Worm (Caenorhabditis elegans) whole organism, young adult: ENCODE results near the gene B0252.8.
A peak's percentile ranks its signal among the peaks of the same experiment; 100 is the strongest.

Experiments
- F37B4.10 ChIP-seq: fragments of 200-800 bp; sonication (Bioruptor generic); IDR thresholded peaks from 2 replicates; pipeline ENCODE4 v1.3.6; 2022; ENCODE audit warnings: missing genetic modification characterization, missing compliant biosample characterization
- F55B11.4 ChIP-seq: sonication (generic microtip); optimal IDR thresholded peaks from 2 replicates; lab custom pipeline; 2016; ENCODE audit warnings: missing compliant biosample characterization, missing genetic modification characterization, borderline replicate concordance; ENCODE audit not compliant: insufficient read depth
- F57C9.4 ChIP-seq: sonication (generic microtip); optimal IDR thresholded peaks from 2 replicates; lab custom pipeline; 2017; ENCODE audit warnings: mild to moderate bottlenecking, missing genetic modification characterization, missing compliant biosample characterization
- K11D2.4 ChIP-seq: fragments of 200-800 bp; sonication (Bioruptor generic); IDR thresholded peaks from 2 replicates; pipeline ENCODE4 v1.3.6; 2022; ENCODE audit warnings: missing genetic modification reagents, missing genetic modification characterization, missing compliant biosample characterization
- Y79H2A.3 ChIP-seq: fragments of 200-800 bp; sonication (Bioruptor generic); conservative IDR thresholded peaks from 2 replicates; pipeline ENCODE4 v1.3.6; 2022; ENCODE audit warnings: missing genetic modification reagents, missing genetic modification characterization, missing compliant biosample characterization
- Y95B8A.8 ChIP-seq: fragments of 200-800 bp; sonication (Bioruptor generic); IDR thresholded peaks from 2 replicates; pipeline ENCODE4 v1.3.6; 2022; ENCODE audit warnings: missing genetic modification reagents, missing genetic modification characterization, missing compliant biosample characterization
- akir-1 ChIP-seq: fragments of 200-800 bp; sonication (Bioruptor generic); optimal IDR thresholded peaks from 2 replicates; lab custom pipeline; 2018; ENCODE audit warnings: mild to moderate bottlenecking, missing genetic modification characterization, moderate library complexity, missing compliant biosample characterization
- atf-7 ChIP-seq: sonication (generic microtip); optimal IDR thresholded peaks from 2 replicates; lab custom pipeline; 2017; ENCODE audit warnings: mild to moderate bottlenecking, missing genetic modification characterization, missing compliant biosample characterization
- attf-3 ChIP-seq: fragments of 200-800 bp; sonication (Bioruptor generic); conservative IDR thresholded peaks from 2 replicates; pipeline ENCODE4 v1.3.6; 2022; ENCODE audit warnings: missing genetic modification reagents, missing genetic modification characterization, missing compliant biosample characterization
- attf-5 ChIP-seq: fragments of 200-800 bp; sonication (Bioruptor generic); optimal IDR thresholded peaks from 2 replicates; lab custom pipeline; 2018; ENCODE audit warnings: mild to moderate bottlenecking, missing genetic modification characterization, missing compliant biosample characterization
- ccch-3 ChIP-seq: fragments of 200-800 bp; sonication (Bioruptor generic); optimal IDR thresholded peaks from 2 replicates; lab custom pipeline; 2018; ENCODE audit warnings: mild to moderate bottlenecking, missing genetic modification characterization, missing compliant biosample characterization
- cebp-1 ChIP-seq, 2 experiments: fragments of 200-800 bp in 1 of 2; sonication (Bioruptor generic) in 1 of 2; sonication (generic microtip) in 1 of 2; IDR thresholded peaks in 1 of 2; optimal IDR thresholded peaks in 1 of 2; 2 replicates each; pipeline versions ENCODE4 v1.3.6 to Lab custom; 2017 to 2022; ENCODE audit warnings: missing compliant biosample characterization in 2 of 2, missing genetic modification characterization in 2 of 2, mild to moderate bottlenecking in 1 of 2, missing genetic modification reagents in 1 of 2, moderate library complexity in 1 of 2
- ceh-100 ChIP-seq: fragments of 200-800 bp; sonication (Bioruptor generic); IDR thresholded peaks from 2 replicates; pipeline ENCODE4 v1.3.6; 2022; ENCODE audit warnings: missing genetic modification reagents, missing genetic modification characterization, missing compliant biosample characterization
- ceh-27 ChIP-seq: fragments of 200-800 bp; sonication (Bioruptor generic); optimal IDR thresholded peaks from 2 replicates; lab custom pipeline; 2018; ENCODE audit warnings: mild to moderate bottlenecking, missing genetic modification characterization, moderate library complexity, missing compliant biosample characterization
- ceh-79 ChIP-seq: sonication (generic microtip); optimal IDR thresholded peaks from 2 replicates; lab custom pipeline; 2017; ENCODE audit warnings: mild to moderate bottlenecking, missing genetic modification characterization, missing compliant biosample characterization
- dox-1 ChIP-seq: fragments of 200-800 bp; sonication (Bioruptor generic); IDR thresholded peaks from 2 replicates; pipeline ENCODE4 v1.3.6; 2022; ENCODE audit warnings: missing genetic modification reagents, missing genetic modification characterization, missing compliant biosample characterization
- egrh-3 ChIP-seq: fragments of 200-800 bp; sonication (Bioruptor generic); IDR thresholded peaks from 2 replicates; pipeline ENCODE4 v1.3.6; 2022; ENCODE audit warnings: missing genetic modification reagents, missing genetic modification characterization, missing compliant biosample characterization
- fkh-3 ChIP-seq: sonication (generic microtip); optimal IDR thresholded peaks from 2 replicates; lab custom pipeline; 2016; ENCODE audit warnings: mild to moderate bottlenecking, missing genetic modification characterization, missing compliant biosample characterization
- him-1 ChIP-seq: sonication (generic microtip); optimal IDR thresholded peaks from 2 replicates; lab custom pipeline; 2016; ENCODE audit warnings: missing genotype, missing genetic modification reagents, missing genetic modification characterization, missing compliant biosample characterization
- hmg-1.2 ChIP-seq: fragments of 200-800 bp; sonication (Bioruptor generic); IDR thresholded peaks from 2 replicates; pipeline ENCODE4 v1.3.6; 2022; ENCODE audit warnings: missing genetic modification reagents, missing genetic modification characterization, missing compliant biosample characterization
- hmg-20 ChIP-seq: fragments of 200-800 bp; sonication (Bioruptor generic); IDR thresholded peaks from 2 replicates; pipeline ENCODE4 v1.3.6; 2022; ENCODE audit warnings: missing genetic modification reagents, missing genetic modification characterization, missing compliant biosample characterization
- lag-1 ChIP-seq: fragments of 200-800 bp; sonication (Bioruptor generic); IDR thresholded peaks from 2 replicates; pipeline ENCODE4 v1.3.6; 2022; ENCODE audit warnings: missing genetic modification reagents, missing genetic modification characterization, missing compliant biosample characterization
- lin-26 ChIP-seq: fragments of 200-800 bp; sonication (Bioruptor generic); IDR thresholded peaks from 2 replicates; pipeline ENCODE4 v1.3.6; 2022; ENCODE audit warnings: missing genetic modification reagents, missing genetic modification characterization, missing compliant biosample characterization
- lin-35 ChIP-seq, 3 experiments: fragments of 150-350 bp in 2 of 3; sonication (generic microtip) in 1 of 3; optimal IDR thresholded peaks; 2 replicates each; lab custom pipeline; 2014 to 2018; ENCODE audit warnings: missing biosample characterization in 3 of 3, missing genetic modification characterization in 3 of 3, missing genetic modification reagents in 3 of 3
- lsy-27 ChIP-seq: sonication (generic microtip); optimal IDR thresholded peaks from 2 replicates; lab custom pipeline; 2017; ENCODE audit warnings: missing genetic modification characterization, mild to moderate bottlenecking, missing compliant biosample characterization, antibody characterized with exemption, missing genotype, borderline replicate concordance; ENCODE audit not compliant: insufficient read depth
- nfyb-1 ChIP-seq: fragments of 200-800 bp; sonication (Bioruptor generic); IDR thresholded peaks from 2 replicates; pipeline ENCODE4 v1.3.6; 2022; ENCODE audit warnings: missing genetic modification reagents, missing genetic modification characterization, missing compliant biosample characterization
- nhr-120 ChIP-seq: fragments of 200-800 bp; sonication (Bioruptor generic); IDR thresholded peaks from 2 replicates; pipeline ENCODE4 v1.3.6; 2022; ENCODE audit warnings: missing genetic modification characterization, missing compliant biosample characterization
- nhr-27 ChIP-seq: fragments of 200-800 bp; sonication (Bioruptor generic); optimal IDR thresholded peaks from 2 replicates; lab custom pipeline; 2018; ENCODE audit warnings: mild to moderate bottlenecking, missing genetic modification characterization, moderate library complexity, missing compliant biosample characterization
- nhr-80 ChIP-seq: sonication (generic microtip); optimal IDR thresholded peaks from 2 replicates; lab custom pipeline; 2016; ENCODE audit warnings: missing genetic modification characterization, missing compliant biosample characterization
- nhr-90 ChIP-seq: sonication (generic microtip); optimal IDR thresholded peaks from 2 replicates; lab custom pipeline; 2016; ENCODE audit warnings: missing genotype, mild to moderate bottlenecking, missing genetic modification characterization, missing compliant biosample characterization
- rpc-1 ChIP-seq, 2 experiments: fragments of 150-350 bp in 1 of 2; sonication (generic microtip) in 1 of 2; optimal IDR thresholded peaks; 2 replicates each; lab custom pipeline; 2014 to 2018; ENCODE audit warnings: missing biosample characterization in 1 of 2, missing genetic modification characterization in 1 of 2, missing genetic modification reagents in 1 of 2, missing genotype in 1 of 2
- snpc-1.1 ChIP-seq: sonication (generic microtip); optimal IDR thresholded peaks from 2 replicates; lab custom pipeline; 2017; ENCODE audit warnings: missing genetic modification characterization, mild to moderate bottlenecking, missing compliant biosample characterization, antibody characterized with exemption, moderate library complexity, missing genotype, missing genetic modification reagents; ENCODE audit not compliant: insufficient read depth
- snpc-1.3 ChIP-seq: sonication (generic microtip); optimal IDR thresholded peaks from 2 replicates; lab custom pipeline; 2017; ENCODE audit warnings: missing genetic modification characterization, mild to moderate bottlenecking, missing compliant biosample characterization, antibody characterized with exemption, moderate library complexity, missing genotype, missing genetic modification reagents; ENCODE audit not compliant: insufficient read depth
- snpc-4 ChIP-seq, 5 experiments: fragments of 150-350 bp in 1 of 5; sonication (generic microtip) in 4 of 5; optimal IDR thresholded peaks; 2 replicates each; lab custom pipeline; 2014 to 2018; ENCODE audit warnings: missing genetic modification characterization in 5 of 5, missing biosample characterization in 3 of 5, antibody characterized with exemption in 2 of 5, mild to moderate bottlenecking in 2 of 5, missing compliant biosample characterization in 2 of 5, missing genotype in 2 of 5, moderate library complexity in 2 of 5, missing genetic modification reagents in 1 of 5
- somi-1 ChIP-seq: fragments of 200-800 bp; sonication (Bioruptor generic); optimal IDR thresholded peaks from 2 replicates; lab custom pipeline; 2018; ENCODE audit warnings: mild to moderate bottlenecking, missing genetic modification characterization, missing compliant biosample characterization
- sptf-2 ChIP-seq: fragments of 200-800 bp; sonication (Bioruptor generic); optimal IDR thresholded peaks from 2 replicates; lab custom pipeline; 2018; ENCODE audit warnings: mild to moderate bottlenecking, missing genetic modification characterization, missing compliant biosample characterization
- tbp1 ChIP-seq: fragments of 200-800 bp; sonication (Bioruptor generic); optimal IDR thresholded peaks from 2 replicates; lab custom pipeline; 2018; ENCODE audit warnings: mild to moderate bottlenecking, missing genetic modification characterization, missing compliant biosample characterization
- unc-130 ChIP-seq: sonication (generic microtip); optimal IDR thresholded peaks from 2 replicates; lab custom pipeline; 2016; ENCODE audit warnings: missing genetic modification reagents, missing genetic modification characterization, missing compliant biosample characterization
- zim-3 ChIP-seq: sonication (generic microtip); optimal IDR thresholded peaks from 2 replicates; lab custom pipeline; 2017; ENCODE audit warnings: mild to moderate bottlenecking, missing genetic modification characterization, moderate library complexity, missing compliant biosample characterization
- ztf-18 ChIP-seq: sonication (generic microtip); optimal IDR thresholded peaks from 2 replicates; lab custom pipeline; 2016; ENCODE audit warnings: missing genotype, mild to moderate bottlenecking, missing genetic modification characterization, missing compliant biosample characterization
- ztf-3 ChIP-seq: fragments of 200-800 bp; sonication (Bioruptor generic); optimal IDR thresholded peaks from 2 replicates; lab custom pipeline; 2018; ENCODE audit warnings: mild to moderate bottlenecking, missing genetic modification characterization, missing compliant biosample characterization
- ztf-6 ChIP-seq: fragments of 200-800 bp; sonication (Bioruptor generic); IDR thresholded peaks from 2 replicates; pipeline ENCODE4 v1.3.6; 2022; ENCODE audit warnings: missing genetic modification reagents, missing genetic modification characterization, missing compliant biosample characterization

B0252.8 gene

DNA sequence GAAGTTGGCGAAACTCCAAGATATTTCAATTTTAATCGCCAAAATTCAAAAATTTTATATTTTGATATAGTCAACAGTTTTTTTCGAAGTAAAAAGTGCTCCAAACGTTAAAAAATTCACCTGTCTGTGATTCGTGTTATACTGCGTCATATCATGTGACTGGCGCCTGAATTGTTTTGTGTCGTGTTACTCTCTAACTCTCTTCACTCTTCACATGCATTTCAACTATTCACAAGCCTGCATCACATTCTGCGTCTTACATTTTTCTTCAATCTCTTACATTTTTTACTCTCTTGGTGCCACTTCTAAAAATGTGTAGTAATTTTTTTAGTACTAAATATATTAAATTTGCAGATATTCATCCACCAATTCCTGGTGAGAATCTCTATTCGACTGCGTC, 12.4 kb downstream of the B0252.8 start, which contains the start of gene flcn-1:
Gene flcn-1 (plus strand): TSS at position 348 of the 400 bp plus-strand sequence.
- TF ChIP-seq fkh-3 (tag; lab: Kevin White, UChicago) (no peak), zim-3 (tag; lab: Kevin White, UChicago) (no peak), ztf-6 (GFP tag; lab: Robert Waterston, UW) (no peak), lin-35 (GFP tag; optimal IDR thresholded peaks at IDR 0.05; lab: Kevin White, UChicago) (peak in 1 of 3 experiments; percentile 44), egrh-3 (GFP tag; lab: Robert Waterston, UW) (no peak), ccch-3 (no peak), ceh-27 (GFP tag; lab: Kevin White, UChicago) (peak; percentile 17), F37B4.10 (no peak), cebp-1 (GFP tag; IDR thresholded peaks at IDR 0.05; lab: Robert Waterston, UW) (no peak), cebp-1 (tag; optimal IDR thresholded peaks at IDR 0.05; lab: Kevin White, UChicago) (peak; percentile 38), Y79H2A.3 (GFP tag; lab: Robert Waterston, UW) (no peak), nhr-27 (tag; lab: Kevin White, UChicago) (no peak), hmg-20 (GFP tag; lab: Robert Waterston, UW) (no peak), attf-5 (peak; percentile 22), ceh-79 (tag; lab: Kevin White, UChicago) (no peak), snpc-1.3 (tag; lab: Kevin White, UChicago) (no peak), tbp1 (no peak), nfyb-1 (GFP tag; lab: Robert Waterston, UW) (peak; percentile 25; the same call in 1 of the 2 replicates), somi-1 (GFP tag; lab: Kevin White, UChicago) (no peak), hmg-1.2 (GFP tag; lab: Robert Waterston, UW) (peak; percentile 62; the same call in 1 of the 2 replicates), F57C9.4 (tag; lab: Kevin White, UChicago) (no peak), him-1 (no peak), nhr-80 (tag; lab: Kevin White, UChicago) (peak; percentile 2), lin-26 (GFP tag; lab: Robert Waterston, UW) (no peak)

DNA sequence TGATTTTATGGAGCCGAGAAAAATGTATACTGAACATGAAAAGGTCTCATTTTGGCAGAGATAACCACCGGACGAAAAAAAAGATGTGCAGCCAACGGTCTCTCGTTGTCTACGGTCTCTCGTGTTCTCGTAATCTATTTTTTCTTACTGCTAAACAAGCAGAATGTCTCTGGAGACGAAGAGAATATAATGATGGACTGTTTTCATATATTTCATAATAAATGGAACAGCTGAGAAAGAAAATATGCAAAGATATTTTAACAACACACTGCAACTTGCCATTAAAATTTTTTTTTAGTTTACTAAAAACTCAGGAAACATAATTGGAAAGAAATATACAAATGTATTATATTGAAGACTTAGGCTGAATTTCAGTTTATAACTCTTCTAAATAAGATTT, 14.1 kb downstream of the B0252.8 start:
- TF ChIP-seq hmg-1.2 (GFP tag; lab: Robert Waterston, UW) (peak; percentile 17; the same call in 1 of the 2 replicates), cebp-1 (GFP tag; IDR thresholded peaks at IDR 0.05; lab: Robert Waterston, UW) (no peak), cebp-1 (tag; optimal IDR thresholded peaks at IDR 0.05; lab: Kevin White, UChicago) (peak; percentile 61), snpc-4 (GFP tag; optimal IDR thresholded peaks at IDR 0.05; lab: Kevin White, UChicago) (no peak), snpc-4 (tag; optimal IDR thresholded peaks at IDR 0.05; lab: Kevin White, UChicago) (no peak), nhr-80 (tag; lab: Kevin White, UChicago) (peak; percentile 10), attf-3 (GFP tag; lab: Robert Waterston, UW) (no peak)

DNA sequence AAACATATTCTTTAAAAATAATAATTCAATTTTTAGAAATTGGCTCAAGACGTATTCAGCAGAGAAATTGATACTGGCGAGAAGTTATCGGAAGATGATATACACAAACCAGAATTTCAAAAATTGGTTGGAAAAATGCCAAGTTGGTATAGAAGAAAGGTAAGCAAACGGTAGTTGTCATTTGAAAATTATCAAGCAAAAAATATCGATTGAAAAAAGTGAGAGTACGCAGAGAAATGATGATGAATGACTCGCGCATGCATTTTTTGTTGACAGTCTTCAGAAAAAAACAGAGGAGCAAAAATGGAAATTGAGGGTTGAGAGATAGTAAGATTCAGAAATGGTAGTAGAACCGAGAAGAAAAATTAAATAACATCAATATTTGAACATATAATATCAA, 17.0 kb downstream of the B0252.8 start:
- TF ChIP-seq lsy-27 = no peak
- no peak for TF ChIP-seq Y95B8A.8 (GFP tag; lab: Robert Waterston, UW)
- peak; percentile 11 for TF ChIP-seq nhr-80 (tag; lab: Kevin White, UChicago)
- TF ChIP-seq snpc-1.1 = no peak
- no peak for TF ChIP-seq K11D2.4 (GFP tag; lab: Robert Waterston, UW)
- TF ChIP-seq, all 124 proteins: peak for 1

DNA sequence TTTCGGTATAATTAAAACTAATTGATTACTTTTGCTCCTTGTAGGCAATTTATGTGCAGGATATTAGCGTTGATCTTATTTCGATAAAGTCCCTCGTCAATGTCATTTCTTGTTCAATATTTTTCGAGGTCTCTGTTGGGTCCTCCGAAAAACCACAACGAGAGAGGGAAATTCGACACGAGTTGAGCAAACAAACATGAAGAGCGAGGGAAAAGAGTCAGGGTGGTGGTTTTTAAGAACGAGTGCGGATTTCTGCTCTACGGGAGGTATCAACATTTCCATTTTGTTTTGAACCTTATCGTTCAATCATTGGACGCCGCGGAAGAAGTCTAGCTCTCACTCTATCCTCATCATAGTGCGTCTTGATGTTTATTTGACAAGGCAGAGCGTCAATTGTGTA, 18.8 kb downstream of the B0252.8 start:
- TF ChIP-seq ztf-18 (tag; lab: Kevin White, UChicago) (no peak), nhr-90 (tag; lab: Kevin White, UChicago) (no peak), tbp1 (no peak), atf-7 (tag; lab: Kevin White, UChicago) (no peak), rpc-1 (optimal IDR thresholded peaks at IDR 0.05; lab: Kevin White, UChicago) (no peak), rpc-1 (tag; optimal IDR thresholded peaks at IDR 0.05; lab: Kevin White, UChicago) (no peak), dox-1 (GFP tag; lab: Robert Waterston, UW) (no peak), F37B4.10 (no peak), akir-1 (GFP tag; lab: Kevin White, UChicago) (no peak), ztf-3 (GFP tag; lab: Kevin White, UChicago) (no peak), ceh-100 (GFP tag; lab: Robert Waterston, UW) (no peak), lag-1 (no peak), F55B11.4 (tag; lab: Kevin White, UChicago) (no peak), nhr-120 (GFP tag; lab: Robert Waterston, UW) (no peak), sptf-2 (GFP tag; lab: Kevin White, UChicago) (no peak), unc-130 (GFP tag; lab: Kevin White, UChicago) (no peak)
